Fruit fly (Drosophila melanogaster) whole organism, embryonic: ENCODE data around the gene mus101.

Experiments
- Atf3 ChIP-seq: fragments of 200-800 bp; sonication (Bioruptor generic); optimal IDR thresholded peaks from 3 replicates; lab custom pipeline; 2016; ENCODE audit warnings: missing biosample characterization, missing genetic modification characterization
- BEAF-32 ChIP-seq: fragments of 200-800 bp; sonication (Bioruptor generic); optimal IDR thresholded peaks from 3 replicates; lab custom pipeline; 2017; ENCODE audit warnings: missing biosample characterization, missing genetic modification characterization, mild to moderate bottlenecking, moderate library complexity, missing genetic modification reagents
- Bdp1 ChIP-seq: fragments of 200-800 bp; sonication (Bioruptor generic); optimal IDR thresholded peaks from 3 replicates; lab custom pipeline; 2016; ENCODE audit warnings: missing biosample characterization, missing genetic modification characterization
- CG10267 ChIP-seq: fragments of 200-800 bp; sonication (Bioruptor generic); optimal IDR thresholded peaks from 2 replicates; lab custom pipeline; 2018; ENCODE audit warnings: missing biosample characterization, mild to moderate bottlenecking, missing genetic modification characterization, moderate library complexity
- CG10431 ChIP-seq: fragments of 200-800 bp; sonication (Bioruptor generic); optimal IDR thresholded peaks from 3 replicates; lab custom pipeline; 2018; ENCODE audit warnings: missing biosample characterization, mild to moderate bottlenecking, missing genetic modification characterization
- CG10462 ChIP-seq: fragments of 200-800 bp; sonication (Bioruptor generic); optimal IDR thresholded peaks from 2 replicates; lab custom pipeline; 2016; ENCODE audit warnings: missing biosample characterization, missing genetic modification characterization
- CG11456 ChIP-seq: fragments of 200-800 bp; sonication (Bioruptor generic); IDR thresholded peaks from 3 replicates; pipeline ENCODE4 v1.3.6; 2022; ENCODE audit warnings: missing biosample characterization, missing genetic modification characterization
- CG13296 ChIP-seq: fragments of 200-800 bp; sonication (Bioruptor generic); optimal IDR thresholded peaks from 3 replicates; lab custom pipeline; 2018; ENCODE audit warnings: missing biosample characterization, mild to moderate bottlenecking, missing genetic modification characterization
- CG33213 ChIP-seq: fragments of 200-800 bp; sonication (Bioruptor generic); optimal IDR thresholded peaks from 3 replicates; lab custom pipeline; 2016; ENCODE audit warnings: missing biosample characterization, missing genetic modification characterization
- CG3995 ChIP-seq: fragments of 200-800 bp; sonication (Bioruptor generic); optimal IDR thresholded peaks from 3 replicates; lab custom pipeline; 2016; ENCODE audit warnings: missing biosample characterization, missing genetic modification characterization
- CG6791 ChIP-seq: fragments of 200-800 bp; sonication (Bioruptor generic); IDR thresholded peaks from 3 replicates; pipeline ENCODE4 v1.3.6; 2022; ENCODE audit warnings: missing biosample characterization, missing genetic modification characterization; ENCODE audit not compliant: partially characterized antibody
- CG7963 ChIP-seq: fragments of 200-800 bp; sonication (Bioruptor generic); IDR thresholded peaks from 3 replicates; pipeline ENCODE4 v1.3.6; 2022; ENCODE audit warnings: missing biosample characterization, missing genetic modification characterization; ENCODE audit not compliant: partially characterized antibody
- CG8944 ChIP-seq: fragments of 200-800 bp; sonication (Bioruptor generic); optimal IDR thresholded peaks from 3 replicates; lab custom pipeline; 2016; ENCODE audit warnings: missing biosample characterization, missing genetic modification characterization
- D19A ChIP-seq: fragments of 200-800 bp; optimal IDR thresholded peaks from 3 replicates; lab custom pipeline; 2019; ENCODE audit warnings: missing biosample characterization, mild to moderate bottlenecking, missing genetic modification characterization, moderate library complexity
- Deaf1 ChIP-seq: fragments of 200-800 bp; optimal IDR thresholded peaks from 3 replicates; lab custom pipeline; 2019; ENCODE audit warnings: missing biosample characterization, mild to moderate bottlenecking, missing genetic modification characterization, moderate library complexity
- Drgx ChIP-seq: fragments of 200-800 bp; sonication (Bioruptor generic); IDR thresholded peaks from 2 replicates; pipeline ENCODE4 v1.3.6; 2022; ENCODE audit warnings: missing biosample characterization, missing genetic modification characterization
- E2f2 ChIP-seq: fragments of 200-800 bp; sonication (Bioruptor generic); IDR thresholded peaks from 2 replicates; pipeline ENCODE4 v1.3.6; 2022; ENCODE audit warnings: missing biosample characterization, missing genetic modification characterization
- ERR ChIP-seq: fragments of 200-800 bp; sonication (Bioruptor generic); optimal IDR thresholded peaks from 2 replicates; lab custom pipeline; 2016; ENCODE audit warnings: missing biosample characterization, missing genetic modification characterization
- HLHmδ ChIP-seq: fragments of 200-800 bp; sonication (Bioruptor generic); optimal IDR thresholded peaks from 2 replicates; lab custom pipeline; 2018; ENCODE audit warnings: missing biosample characterization, mild to moderate bottlenecking, missing genetic modification characterization, moderate library complexity
- Hr3 ChIP-seq: fragments of 200-800 bp; sonication (Bioruptor generic); optimal IDR thresholded peaks from 3 replicates; lab custom pipeline; 2016; ENCODE audit warnings: missing biosample characterization, missing genetic modification characterization
- Lpt ChIP-seq: fragments of >200 bp; optimal IDR thresholded peaks from 2 replicates; lab custom pipeline; 2018; ENCODE audit warnings: missing biosample characterization, missing genetic modification characterization
- Med ChIP-seq: fragments of 200-800 bp; sonication (Bioruptor generic); peaks from one replicate; lab custom pipeline; 2016; ENCODE audit warnings: missing biosample characterization, missing genetic modification characterization, mild to moderate bottlenecking, inconsistent platforms, moderate library complexity
- Sry-δ ChIP-seq: fragments of 200-800 bp; sonication (Bioruptor generic); optimal IDR thresholded peaks from 2 replicates; lab custom pipeline; 2016; ENCODE audit warnings: missing biosample characterization, missing genetic modification characterization
- Xrp1 ChIP-seq: fragments of 200-800 bp; sonication (Bioruptor generic); IDR thresholded peaks from 2 replicates; pipeline ENCODE4 v1.3.6; 2022; ENCODE audit warnings: missing biosample characterization, missing genetic modification characterization
- bab2 ChIP-seq: fragments of 200-800 bp; sonication (Bioruptor generic); optimal IDR thresholded peaks from 2 replicates; lab custom pipeline; 2016; ENCODE audit warnings: missing biosample characterization, missing genetic modification characterization
- chn ChIP-seq: fragments of 200-800 bp; sonication (Bioruptor generic); optimal IDR thresholded peaks from 2 replicates; lab custom pipeline; 2016; ENCODE audit warnings: missing biosample characterization, missing genetic modification characterization
- da ChIP-seq: fragments of 200-800 bp; sonication (Bioruptor generic); optimal IDR thresholded peaks from 2 replicates; lab custom pipeline; 2016; ENCODE audit warnings: missing biosample characterization, missing genetic modification characterization
- dmrt11E ChIP-seq: fragments of 200-800 bp; sonication (Bioruptor generic); optimal IDR thresholded peaks from 3 replicates; lab custom pipeline; 2018; ENCODE audit warnings: missing biosample characterization, mild to moderate bottlenecking, missing genetic modification characterization, moderate library complexity
- dpn ChIP-seq, 2 experiments: fragments of 200-800 bp; sonication (Bioruptor generic); optimal IDR thresholded peaks; 3 replicates each; lab custom pipeline; 2016; ENCODE audit warnings: missing biosample characterization in 2 of 2, missing genetic modification characterization in 2 of 2
- dysf ChIP-seq: fragments of 200-800 bp; sonication (Bioruptor generic); IDR thresholded peaks from 3 replicates; pipeline ENCODE4 v1.3.6; 2022; ENCODE audit warnings: missing biosample characterization, missing genetic modification characterization
- exex ChIP-seq: fragments of 200-800 bp; sonication (Bioruptor generic); optimal IDR thresholded peaks from 4 replicates; lab custom pipeline; 2018; ENCODE audit warnings: missing biosample characterization, mild to moderate bottlenecking, missing genetic modification characterization, moderate library complexity
- gfzf ChIP-seq: fragments of 200-800 bp; sonication (Bioruptor generic); optimal IDR thresholded peaks from 2 replicates; lab custom pipeline; 2016; ENCODE audit warnings: missing biosample characterization, mild to moderate bottlenecking, missing genetic modification characterization, moderate library complexity
- grau ChIP-seq: fragments of 200-800 bp; optimal IDR thresholded peaks from 3 replicates; lab custom pipeline; 2019; ENCODE audit warnings: missing biosample characterization, mild to moderate bottlenecking, missing genetic modification characterization, moderate library complexity
- gsb ChIP-seq: fragments of 200-800 bp; sonication (Bioruptor generic); IDR thresholded peaks from 2 replicates; pipeline ENCODE4 v1.3.6; 2022; ENCODE audit warnings: missing biosample characterization, missing genetic modification characterization
- ham ChIP-seq: fragments of 200-800 bp; sonication (Bioruptor generic); IDR thresholded peaks from 2 replicates; pipeline ENCODE4 v1.3.6; 2022; ENCODE audit warnings: missing biosample characterization, missing genetic modification characterization
- inv ChIP-seq: fragments of 200-800 bp; sonication (Bioruptor generic); IDR thresholded peaks from 2 replicates; pipeline ENCODE4 v1.3.6; 2022; ENCODE audit warnings: missing biosample characterization, missing genetic modification characterization; ENCODE audit not compliant: partially characterized antibody
- nerfin-2 ChIP-seq: fragments of 200-800 bp; sonication (Bioruptor generic); IDR thresholded peaks from 2 replicates; pipeline ENCODE4 v1.3.6; 2022; ENCODE audit warnings: missing biosample characterization, missing genetic modification characterization; ENCODE audit not compliant: partially characterized antibody
- pb ChIP-seq: fragments of 200-800 bp; sonication (Bioruptor generic); optimal IDR thresholded peaks from 3 replicates; lab custom pipeline; 2016; ENCODE audit warnings: missing biosample characterization, missing genetic modification characterization
- pzg ChIP-seq: fragments of 200-800 bp; sonication (Bioruptor generic); optimal IDR thresholded peaks from 3 replicates; lab custom pipeline; 2018; ENCODE audit warnings: missing biosample characterization, mild to moderate bottlenecking, missing genetic modification characterization, moderate library complexity
- rib ChIP-seq: fragments of 200-800 bp; sonication (Bioruptor generic); IDR thresholded peaks from 2 replicates; pipeline ENCODE4 v1.3.6; 2022; ENCODE audit warnings: missing biosample characterization, missing genetic modification characterization
- run ChIP-seq: fragments of 200-800 bp; sonication (Bioruptor generic); optimal IDR thresholded peaks from 3 replicates; lab custom pipeline; 2018; ENCODE audit warnings: missing biosample characterization, mild to moderate bottlenecking, missing genetic modification characterization
- shn ChIP-seq: fragments of 200-800 bp; sonication (Bioruptor generic); optimal IDR thresholded peaks from 3 replicates; lab custom pipeline; 2016; ENCODE audit warnings: missing biosample characterization, missing genetic modification characterization
- slou ChIP-seq: fragments of 200-800 bp; sonication (Bioruptor generic); optimal IDR thresholded peaks from 3 replicates; lab custom pipeline; 2016; ENCODE audit warnings: missing biosample characterization, missing genetic modification characterization
- tin ChIP-seq: fragments of 200-800 bp; sonication (Bioruptor generic); optimal IDR thresholded peaks from 3 replicates; lab custom pipeline; 2016; ENCODE audit warnings: missing biosample characterization, missing genetic modification characterization
- tup ChIP-seq: fragments of 200-800 bp; sonication (Bioruptor generic); optimal IDR thresholded peaks from 2 replicates; lab custom pipeline; 2016; ENCODE audit warnings: missing biosample characterization, mild to moderate bottlenecking, missing genetic modification characterization, moderate library complexity

Gene mus101

dm6 chrX:13736174-13736482 lies 14.1 kb downstream of the mus101 start, which contains the start of gene g (continued):
- TF ChIP-seq ham (GFP tag; lab: Robert Waterston, UW), result no peak
- TF ChIP-seq Lpt (GFP tag; lab: Kevin White, UChicago), result no peak
- peak in 1 of 2 experiments; percentile 28 for TF ChIP-seq dpn (GFP tag; optimal IDR thresholded peaks at IDR 0.05; lab: Kevin White, UChicago)
- peak; percentile 83 for TF ChIP-seq nerfin-2 (GFP tag; lab: Robert Waterston, UW)
- no peak for TF ChIP-seq Drgx (GFP tag; lab: Robert Waterston, UW)
- TF ChIP-seq shn, result no peak
- peak; percentile 95 for TF ChIP-seq CG6791 (GFP tag; lab: Robert Waterston, UW)
- peak; percentile 90 for TF ChIP-seq Med (GFP tag; lab: Kevin White, UChicago)
- peak; percentile 8 for TF ChIP-seq ERR
- no peak for TF ChIP-seq run (tag; lab: Kevin White, UChicago)
- TF ChIP-seq CG10267 (tag; lab: Kevin White, UChicago), result peak; percentile 7
- TF ChIP-seq Atf3 (GFP tag; lab: Kevin White, UChicago), result no peak
- no peak for TF ChIP-seq tup (GFP tag; lab: Kevin White, UChicago)
- peak; percentile 80 for TF ChIP-seq CG7963 (GFP tag; lab: Robert Waterston, UW)
- no peak for TF ChIP-seq HLHmδ (GFP tag; lab: Kevin White, UChicago)
- no peak for TF ChIP-seq Hr3 (GFP tag; lab: Kevin White, UChicago)
- peak; percentile 1 for TF ChIP-seq CG3995 (GFP tag; lab: Kevin White, UChicago)
- no peak for TF ChIP-seq grau (tag; lab: Kevin White, UChicago)
- no peak for TF ChIP-seq pb (GFP tag; lab: Kevin White, UChicago)
- TF ChIP-seq da (GFP tag; lab: Kevin White, UChicago), result no peak
- peak; percentile 22 for TF ChIP-seq CG33213
- TF ChIP-seq Sry-δ (GFP tag; lab: Kevin White, UChicago), result peak; percentile 96
- TF ChIP-seq chn (GFP tag; lab: Kevin White, UChicago), result no peak
- no peak for TF ChIP-seq Deaf1 (tag; lab: Kevin White, UChicago)
- no peak for TF ChIP-seq bab2 (GFP tag; lab: Kevin White, UChicago)
- no peak for TF ChIP-seq slou (GFP tag; lab: Kevin White, UChicago)
- TF ChIP-seq Bdp1 (GFP tag; lab: Kevin White, UChicago), result no peak
- TF ChIP-seq rib (GFP tag; lab: Robert Waterston, UW), result no peak
- no peak for TF ChIP-seq dmrt11E (tag; lab: Kevin White, UChicago)
- no peak for TF ChIP-seq tin (GFP tag; lab: Kevin White, UChicago)
- TF ChIP-seq CG8944 (GFP tag; lab: Kevin White, UChicago), result no peak
- TF ChIP-seq CG11456 (GFP tag; lab: Robert Waterston, UW), result no peak
- TF ChIP-seq CG10431 (GFP tag; lab: Kevin White, UChicago), result no peak
- no peak for TF ChIP-seq gsb (GFP tag; lab: Robert Waterston, UW)
- TF ChIP-seq gfzf (GFP tag; lab: Kevin White, UChicago), result peak; percentile 48
- peak; percentile 89 for TF ChIP-seq pzg (GFP tag; lab: Kevin White, UChicago)
- no peak for TF ChIP-seq dysf (GFP tag; lab: Robert Waterston, UW)
- TF ChIP-seq E2f2, result peak; percentile 70
- peak; percentile 91 for TF ChIP-seq BEAF-32 (GFP tag; lab: Kevin White, UChicago)
- TF ChIP-seq exex (tag; lab: Kevin White, UChicago), result no peak
- no peak for TF ChIP-seq CG13296 (GFP tag; lab: Kevin White, UChicago)
- TF ChIP-seq inv (GFP tag; lab: Robert Waterston, UW), result peak; percentile 88
- TF ChIP-seq Xrp1 (GFP tag; lab: Robert Waterston, UW), result no peak
- no peak for TF ChIP-seq D19A (tag; lab: Kevin White, UChicago)
- no peak for TF ChIP-seq CG10462 (GFP tag; lab: Kevin White, UChicago)
